Worm (Caenorhabditis elegans) whole organism, young adult: ENCODE data around the gene C17H12.5.

Source experiments
- D2030.7 ChIP-seq: fragments of 200-800 bp; sonication (Bioruptor generic); IDR thresholded peaks from 2 replicates; pipeline ENCODE4 v1.3.6; 2022; ENCODE audit warnings: missing genetic modification reagents, missing genetic modification characterization, missing compliant biosample characterization
- F33H1.4 ChIP-seq: fragments of 200-800 bp; sonication (Bioruptor generic); IDR thresholded peaks from 2 replicates; pipeline ENCODE4 v1.3.6; 2022; ENCODE audit warnings: missing genetic modification reagents, missing genetic modification characterization, missing compliant biosample characterization
- F37B4.10 ChIP-seq: fragments of 200-800 bp; sonication (Bioruptor generic); IDR thresholded peaks from 2 replicates; pipeline ENCODE4 v1.3.6; 2022; ENCODE audit warnings: missing genetic modification characterization, missing compliant biosample characterization
- F39B2.1 ChIP-seq: fragments of 200-800 bp; sonication (Bioruptor generic); IDR thresholded peaks from 2 replicates; pipeline ENCODE4 v1.3.6; 2022; ENCODE audit warnings: missing genetic modification reagents, missing genetic modification characterization, missing compliant biosample characterization
- F55B11.4 ChIP-seq: sonication (generic microtip); optimal IDR thresholded peaks from 2 replicates; lab custom pipeline; 2016; ENCODE audit warnings: missing compliant biosample characterization, missing genetic modification characterization, borderline replicate concordance; ENCODE audit not compliant: insufficient read depth
- Y53F4B.3 ChIP-seq: fragments of 200-800 bp; sonication (Bioruptor generic); IDR thresholded peaks from 2 replicates; pipeline ENCODE4 v1.3.6; 2022; ENCODE audit warnings: missing genetic modification reagents, missing genetic modification characterization, missing compliant biosample characterization
- Y56A3A.18 ChIP-seq: fragments of 200-800 bp; sonication (Bioruptor generic); IDR thresholded peaks from 2 replicates; pipeline ENCODE4 v1.3.6; 2022; ENCODE audit warnings: missing genetic modification reagents, missing genetic modification characterization, missing compliant biosample characterization
- ZK185.1 ChIP-seq: sonication (generic microtip); optimal IDR thresholded peaks from 2 replicates; lab custom pipeline; 2016; ENCODE audit warnings: mild to moderate bottlenecking, missing genetic modification characterization, missing compliant biosample characterization; ENCODE audit not compliant: poor library complexity, severe bottlenecking
- attf-5 ChIP-seq: fragments of 200-800 bp; sonication (Bioruptor generic); optimal IDR thresholded peaks from 2 replicates; lab custom pipeline; 2018; ENCODE audit warnings: mild to moderate bottlenecking, missing genetic modification characterization, missing compliant biosample characterization
- bed-1 ChIP-seq: fragments of 200-800 bp; sonication (Bioruptor generic); IDR thresholded peaks from 2 replicates; pipeline ENCODE4 v1.3.6; 2022; ENCODE audit warnings: missing genetic modification reagents, missing genetic modification characterization, missing compliant biosample characterization
- cebp-2 ChIP-seq: fragments of 200-800 bp; sonication (Bioruptor generic); IDR thresholded peaks from 2 replicates; pipeline ENCODE4 v1.3.6; 2022; ENCODE audit warnings: missing genetic modification characterization, missing compliant biosample characterization
- ceh-100 ChIP-seq: fragments of 200-800 bp; sonication (Bioruptor generic); IDR thresholded peaks from 2 replicates; pipeline ENCODE4 v1.3.6; 2022; ENCODE audit warnings: missing genetic modification reagents, missing genetic modification characterization, missing compliant biosample characterization
- ceh-27 ChIP-seq: fragments of 200-800 bp; sonication (Bioruptor generic); optimal IDR thresholded peaks from 2 replicates; lab custom pipeline; 2018; ENCODE audit warnings: mild to moderate bottlenecking, missing genetic modification characterization, moderate library complexity, missing compliant biosample characterization
- ceh-79 ChIP-seq: sonication (generic microtip); optimal IDR thresholded peaks from 2 replicates; lab custom pipeline; 2017; ENCODE audit warnings: mild to moderate bottlenecking, missing genetic modification characterization, missing compliant biosample characterization
- dox-1 ChIP-seq: fragments of 200-800 bp; sonication (Bioruptor generic); IDR thresholded peaks from 2 replicates; pipeline ENCODE4 v1.3.6; 2022; ENCODE audit warnings: missing genetic modification reagents, missing genetic modification characterization, missing compliant biosample characterization
- dpl-1 ChIP-seq: fragments of 150-350 bp; optimal IDR thresholded peaks from 2 replicates; lab custom pipeline; 2014; ENCODE audit warnings: missing biosample characterization, missing genetic modification reagents, missing genetic modification characterization
- efl-1 ChIP-seq: fragments of 150-350 bp; optimal IDR thresholded peaks from 2 replicates; lab custom pipeline; 2014; ENCODE audit warnings: missing biosample characterization, missing genetic modification reagents, missing genetic modification characterization
- hmg-1.2 ChIP-seq: fragments of 200-800 bp; sonication (Bioruptor generic); IDR thresholded peaks from 2 replicates; pipeline ENCODE4 v1.3.6; 2022; ENCODE audit warnings: missing genetic modification reagents, missing genetic modification characterization, missing compliant biosample characterization
- hmg-20 ChIP-seq: fragments of 200-800 bp; sonication (Bioruptor generic); IDR thresholded peaks from 2 replicates; pipeline ENCODE4 v1.3.6; 2022; ENCODE audit warnings: missing genetic modification reagents, missing genetic modification characterization, missing compliant biosample characterization
- lin-54 ChIP-seq: fragments of 200-800 bp; sonication (Bioruptor generic); optimal IDR thresholded peaks from 2 replicates; lab custom pipeline; 2018; ENCODE audit warnings: mild to moderate bottlenecking, missing genetic modification characterization, missing compliant biosample characterization
- lsl-1 ChIP-seq: fragments of 200-800 bp; sonication (Bioruptor generic); optimal IDR thresholded peaks from 2 replicates; lab custom pipeline; 2018; ENCODE audit warnings: mild to moderate bottlenecking, missing genetic modification characterization, moderate library complexity, missing compliant biosample characterization
- madf-6 ChIP-seq: fragments of 200-800 bp; sonication (Bioruptor generic); IDR thresholded peaks from 2 replicates; pipeline ENCODE4 v1.3.6; 2022; ENCODE audit warnings: missing genetic modification reagents, missing genetic modification characterization, missing compliant biosample characterization
- madf-8 ChIP-seq: fragments of 200-800 bp; sonication (Bioruptor generic); conservative IDR thresholded peaks from 2 replicates; pipeline ENCODE4 v1.3.6; 2022; ENCODE audit warnings: missing genetic modification reagents, missing genetic modification characterization, missing compliant biosample characterization
- mcd-1 ChIP-seq: fragments of 200-800 bp; sonication (Bioruptor generic); IDR thresholded peaks from 2 replicates; pipeline ENCODE4 v1.3.6; 2022; ENCODE audit warnings: missing genetic modification reagents, missing genetic modification characterization, missing compliant biosample characterization
- nfya-2 ChIP-seq: fragments of 200-800 bp; sonication (Bioruptor generic); IDR thresholded peaks from 2 replicates; pipeline ENCODE4 v1.3.6; 2022; ENCODE audit warnings: missing genetic modification reagents, missing genetic modification characterization, missing compliant biosample characterization
- nfyb-1 ChIP-seq: fragments of 200-800 bp; sonication (Bioruptor generic); IDR thresholded peaks from 2 replicates; pipeline ENCODE4 v1.3.6; 2022; ENCODE audit warnings: missing genetic modification reagents, missing genetic modification characterization, missing compliant biosample characterization
- nhr-80 ChIP-seq: sonication (generic microtip); optimal IDR thresholded peaks from 2 replicates; lab custom pipeline; 2016; ENCODE audit warnings: missing genetic modification characterization, missing compliant biosample characterization
- pbrm-1 ChIP-seq: fragments of 200-800 bp; sonication (Bioruptor generic); IDR thresholded peaks from 2 replicates; pipeline ENCODE4 v1.3.6; 2022; ENCODE audit warnings: missing genetic modification reagents, missing genetic modification characterization, missing compliant biosample characterization
- snpc-4 ChIP-seq, 5 experiments: fragments of 150-350 bp in 1 of 5; sonication (generic microtip) in 4 of 5; optimal IDR thresholded peaks; 2 replicates each; lab custom pipeline; 2014 to 2018; ENCODE audit warnings: missing genetic modification characterization in 5 of 5, missing biosample characterization in 3 of 5, antibody characterized with exemption in 2 of 5, mild to moderate bottlenecking in 2 of 5, missing compliant biosample characterization in 2 of 5, missing genotype in 2 of 5, moderate library complexity in 2 of 5, missing genetic modification reagents in 1 of 5
- unc-130 ChIP-seq: sonication (generic microtip); optimal IDR thresholded peaks from 2 replicates; lab custom pipeline; 2016; ENCODE audit warnings: missing genetic modification reagents, missing genetic modification characterization, missing compliant biosample characterization
- xnd-1 ChIP-seq: sonication (generic microtip); optimal IDR thresholded peaks from 2 replicates; lab custom pipeline; 2016; ENCODE audit warnings: missing genotype, missing genetic modification reagents, missing genetic modification characterization, missing compliant biosample characterization
- zfh-2 ChIP-seq: fragments of 200-800 bp; sonication (Bioruptor generic); conservative IDR thresholded peaks from 2 replicates; pipeline ENCODE4 v1.3.6; 2022; ENCODE audit warnings: missing genetic modification reagents, missing genetic modification characterization, missing compliant biosample characterization
- ztf-25 ChIP-seq: fragments of 200-800 bp; sonication (Bioruptor generic); IDR thresholded peaks from 2 replicates; pipeline ENCODE4 v1.3.6; 2022; ENCODE audit warnings: missing genetic modification reagents, missing genetic modification characterization, missing compliant biosample characterization

Gene C17H12.5

ce11 chrIV:6785873-6786272 is 31.6 kb downstream of the C17H12.5 start (continued):
- TF ChIP-seq bed-1 (no peak), Y56A3A.18 (GFP tag; lab: Robert Waterston, UW) (peak; percentile 45; the same call in 1 of the 2 replicates), F55B11.4 (tag; lab: Kevin White, UChicago) (no peak), zfh-2 (GFP tag; lab: Robert Waterston, UW) (no peak; the same call in none of the 2 replicates), F39B2.1 (GFP tag; lab: Robert Waterston, UW) (no peak), ztf-25 (GFP tag; lab: Robert Waterston, UW) (no peak), xnd-1 (tag; lab: Kevin White, UChicago) (no peak), dox-1 (GFP tag; lab: Robert Waterston, UW) (peak; percentile 81), cebp-2 (GFP tag; lab: Robert Waterston, UW) (0 out of 2 replicates have a peak, but pooled peaks have one; percentile 57), hmg-1.2 (GFP tag; lab: Robert Waterston, UW) (peak; percentile 96), nfya-2 (GFP tag; lab: Robert Waterston, UW) (no peak)
- TF ChIP-seq, all 124 proteins: peak for 26

ce11 chrIV:6785151-6785550 is 32.3 kb downstream of the C17H12.5 start, which contains the start of gene dyci-1:
dyci-1 (minus strand) TSS chrIV:6785272.
- TF ChIP-seq ceh-79 (no peak), F33H1.4 (GFP tag; lab: Robert Waterston, UW) (no peak), mcd-1 (peak; percentile 47; the same call in 1 of the 2 replicates), dox-1 (GFP tag; lab: Robert Waterston, UW) (no peak), attf-5 (GFP tag; lab: Kevin White, UChicago) (peak; percentile 7), ceh-100 (GFP tag; lab: Robert Waterston, UW) (no peak), F37B4.10 (GFP tag; lab: Robert Waterston, UW) (no peak), nhr-80 (tag; lab: Kevin White, UChicago) (peak; percentile 27), hmg-1.2 (GFP tag; lab: Robert Waterston, UW) (peak; percentile 62; the same call in 1 of the 2 replicates), madf-6 (0 out of 2 replicates have a peak, but pooled peaks have one; percentile 18), nfyb-1 (peak; percentile 36; the same call in 1 of the 2 replicates), pbrm-1 (GFP tag; lab: Robert Waterston, UW) (0 out of 2 replicates have a peak, but pooled peaks have one; percentile 11), ZK185.1 (peak; percentile 3)

ce11 chrIV:6777156-6777555 is 40.3 kb downstream of the C17H12.5 start:
- TF ChIP-seq xnd-1 (tag; lab: Kevin White, UChicago) (peak; percentile 19), lsl-1 (GFP tag; lab: Kevin White, UChicago) (peak; percentile 79), snpc-4 (GFP tag; optimal IDR thresholded peaks at IDR 0.05; lab: Kevin White, UChicago) (no peak), snpc-4 (tag; optimal IDR thresholded peaks at IDR 0.05; lab: Kevin White, UChicago) (peak in 2 of 4 experiments; percentile 65 to 71), efl-1 (GFP tag; lab: Kevin White, UChicago) (peak; percentile 61), ceh-27 (GFP tag; lab: Kevin White, UChicago) (no peak), madf-8 (GFP tag; lab: Robert Waterston, UW) (peak; percentile 20; the same call in 1 of the 2 replicates), dpl-1 (GFP tag; lab: Kevin White, UChicago) (peak; percentile 34), hmg-20 (GFP tag; lab: Robert Waterston, UW) (no peak), hmg-1.2 (GFP tag; lab: Robert Waterston, UW) (peak; percentile 15; the same call in 1 of the 2 replicates), Y53F4B.3 (GFP tag; lab: Robert Waterston, UW) (no peak), lin-54 (peak; percentile 46), D2030.7 (GFP tag; lab: Robert Waterston, UW) (0 out of 2 replicates have a peak, but pooled peaks have one; percentile 19), unc-130 (GFP tag; lab: Kevin White, UChicago) (peak; percentile 32)
